Fruit fly (Drosophila melanogaster) S2 (cell line): Measurements from ENCODE around the gene CG33080.

Experiments used
- CG8478 ChIP-seq: fragments of >200 bp; optimal IDR thresholded peaks from 2 replicates; lab custom pipeline; 2018
- CTCF ChIP-seq, 2 experiments: fragments of >200 bp; optimal IDR thresholded peaks; 2 replicates each; lab custom pipeline; 2018

DNA sequence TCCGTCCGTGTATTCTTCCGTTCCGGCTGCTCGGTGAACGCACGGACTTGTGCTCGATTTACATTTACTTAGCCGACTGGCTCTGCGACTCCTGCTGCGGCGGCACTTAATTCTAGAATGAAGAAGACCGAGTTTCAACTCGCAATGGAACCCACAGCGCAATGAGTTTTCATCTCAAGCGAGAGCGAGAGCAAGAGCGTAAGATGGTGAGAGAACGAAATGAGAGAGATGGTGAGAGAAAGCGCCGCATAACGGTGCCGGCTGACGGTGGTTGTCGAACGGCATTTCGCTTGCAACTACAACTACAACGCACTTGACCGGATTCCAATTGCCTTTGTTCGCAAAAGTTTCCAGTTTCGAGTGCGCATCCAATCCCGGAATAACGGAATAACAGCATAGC, 54.8 kb downstream of the CG33080 start, which contains the start of gene OtopLc:
- TF ChIP-seq CG8478 (lab: Kevin White, UChicago) (no peak), CTCF (optimal IDR thresholded peaks at IDR 0.05; lab: Kevin White, UChicago) (no peak)
